Worm (Caenorhabditis elegans) whole organism, young adult: ENCODE data around the gene plpp-1.3.

Experiments
- B0035.1 ChIP-seq: sonication (generic microtip); optimal IDR thresholded peaks from 2 replicates; lab custom pipeline; 2016; ENCODE audit warnings: missing genetic modification characterization, mild to moderate bottlenecking, missing compliant biosample characterization, missing genotype, missing genetic modification reagents
- C17E4.6 ChIP-seq: fragments of 200-800 bp; sonication (Bioruptor generic); IDR thresholded peaks from 2 replicates; pipeline ENCODE4 v1.3.6; 2022; ENCODE audit warnings: missing genetic modification reagents, missing genetic modification characterization, missing compliant biosample characterization
- F37B4.10 ChIP-seq: fragments of 200-800 bp; sonication (Bioruptor generic); IDR thresholded peaks from 2 replicates; pipeline ENCODE4 v1.3.6; 2022; ENCODE audit warnings: missing genetic modification characterization, missing compliant biosample characterization
- F57C9.4 ChIP-seq: sonication (generic microtip); optimal IDR thresholded peaks from 2 replicates; lab custom pipeline; 2017; ENCODE audit warnings: mild to moderate bottlenecking, missing genetic modification characterization, missing compliant biosample characterization
- T26A5.8 ChIP-seq: sonication (generic microtip); optimal IDR thresholded peaks from 2 replicates; lab custom pipeline; 2016; ENCODE audit warnings: missing genetic modification characterization, missing compliant biosample characterization
- Y56A3A.18 ChIP-seq: fragments of 200-800 bp; sonication (Bioruptor generic); IDR thresholded peaks from 2 replicates; pipeline ENCODE4 v1.3.6; 2022; ENCODE audit warnings: missing genetic modification reagents, missing genetic modification characterization, missing compliant biosample characterization
- ama-1 ChIP-seq, 3 experiments: fragments of 150-350 bp in 1 of 3; sonication (generic microtip) in 2 of 3; optimal IDR thresholded peaks; 2 replicates each; lab custom pipeline; 2014 to 2018; ENCODE audit warnings: missing biosample characterization in 2 of 3, missing genetic modification characterization in 2 of 3, missing genetic modification reagents in 2 of 3
- aptf-2 ChIP-seq: fragments of 200-800 bp; sonication (Bioruptor generic); conservative IDR thresholded peaks from 2 replicates; pipeline ENCODE4 v1.3.6; 2022; ENCODE audit warnings: missing genetic modification reagents, missing genetic modification characterization, missing compliant biosample characterization
- athp-1 ChIP-seq: sonication (generic microtip); optimal IDR thresholded peaks from 2 replicates; lab custom pipeline; 2017; ENCODE audit warnings: mild to moderate bottlenecking, missing genetic modification characterization, missing compliant biosample characterization
- ceh-100 ChIP-seq: fragments of 200-800 bp; sonication (Bioruptor generic); IDR thresholded peaks from 2 replicates; pipeline ENCODE4 v1.3.6; 2022; ENCODE audit warnings: missing genetic modification reagents, missing genetic modification characterization, missing compliant biosample characterization
- ceh-58 ChIP-seq: fragments of 200-800 bp; sonication (Bioruptor generic); IDR thresholded peaks from 2 replicates; pipeline ENCODE4 v1.3.6; 2022; ENCODE audit warnings: missing genetic modification characterization, missing compliant biosample characterization
- mxl-1 ChIP-seq: sonication (generic microtip); optimal IDR thresholded peaks from 2 replicates; lab custom pipeline; 2016; ENCODE audit warnings: missing genetic modification characterization, missing compliant biosample characterization
- nhr-27 ChIP-seq: fragments of 200-800 bp; sonication (Bioruptor generic); optimal IDR thresholded peaks from 2 replicates; lab custom pipeline; 2018; ENCODE audit warnings: mild to moderate bottlenecking, missing genetic modification characterization, moderate library complexity, missing compliant biosample characterization
- pbrm-1 ChIP-seq: fragments of 200-800 bp; sonication (Bioruptor generic); IDR thresholded peaks from 2 replicates; pipeline ENCODE4 v1.3.6; 2022; ENCODE audit warnings: missing genetic modification reagents, missing genetic modification characterization, missing compliant biosample characterization
- pha-4 ChIP-seq: fragments of 150-350 bp; sonication (generic microtip); optimal IDR thresholded peaks from 2 replicates; lab custom pipeline; 2014; ENCODE audit warnings: missing biosample characterization, missing genetic modification reagents, missing genetic modification characterization
- rec-8 ChIP-seq, 2 experiments: sonication (generic microtip); optimal IDR thresholded peaks; 2 replicates each; lab custom pipeline; 2016; ENCODE audit warnings: mild to moderate bottlenecking in 2 of 2, missing genetic modification characterization in 2 of 2, missing genetic modification reagents in 2 of 2, missing genotype in 2 of 2, missing biosample characterization in 1 of 2, missing compliant biosample characterization in 1 of 2, moderate library complexity in 1 of 2
- sea-2 ChIP-seq: fragments of 200-800 bp; sonication (Bioruptor generic); IDR thresholded peaks from 2 replicates; pipeline ENCODE4 v1.3.6; 2022; ENCODE audit warnings: missing genetic modification characterization, missing compliant biosample characterization
- snpc-1.1 ChIP-seq: sonication (generic microtip); optimal IDR thresholded peaks from 2 replicates; lab custom pipeline; 2017; ENCODE audit warnings: missing genetic modification characterization, mild to moderate bottlenecking, missing compliant biosample characterization, antibody characterized with exemption, moderate library complexity, missing genotype, missing genetic modification reagents; ENCODE audit not compliant: insufficient read depth
- somi-1 ChIP-seq: fragments of 200-800 bp; sonication (Bioruptor generic); optimal IDR thresholded peaks from 2 replicates; lab custom pipeline; 2018; ENCODE audit warnings: mild to moderate bottlenecking, missing genetic modification characterization, missing compliant biosample characterization
- ztf-28 ChIP-seq: fragments of 200-800 bp; sonication (Bioruptor generic); IDR thresholded peaks from 2 replicates; pipeline ENCODE4 v1.3.6; 2022; ENCODE audit warnings: missing genetic modification reagents, missing genetic modification characterization, missing compliant biosample characterization

Gene plpp-1.3

DNA sequence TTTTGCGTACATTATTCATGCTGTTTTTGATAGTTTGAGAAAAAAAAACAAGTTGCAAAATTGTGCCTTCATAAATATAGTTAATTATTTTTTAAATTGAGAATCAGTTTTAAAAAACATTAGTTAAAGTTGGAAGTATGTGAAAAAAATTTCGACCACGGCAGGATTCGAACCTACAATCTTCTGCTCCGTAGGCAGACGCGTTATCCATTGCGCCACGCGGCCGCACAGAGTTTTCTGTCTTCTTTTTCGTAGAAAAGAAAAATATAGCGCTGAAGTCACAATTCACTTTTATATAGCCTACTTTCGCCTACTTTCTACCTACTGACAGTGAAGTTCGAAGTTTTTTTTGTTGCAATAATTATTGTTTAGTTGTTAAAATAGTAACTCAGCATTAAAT is 36.7 kb downstream of the plpp-1.3 start (continued):
- no peak for TF ChIP-seq F37B4.10 (GFP tag; lab: Robert Waterston, UW)
- TF ChIP-seq Y56A3A.18: no peak
- no peak for TF ChIP-seq aptf-2 (GFP tag; lab: Robert Waterston, UW)
- TF ChIP-seq B0035.1 (tag; lab: Kevin White, UChicago): peak; percentile 4
- no peak for TF ChIP-seq ztf-28 (GFP tag; lab: Robert Waterston, UW)
- peak; percentile 52 for TF ChIP-seq mxl-1 (tag; lab: Kevin White, UChicago)
- peak; percentile 41 to 57 for TF ChIP-seq rec-8 (tag; optimal IDR thresholded peaks at IDR 0.05; lab: Kevin White, UChicago)

DNA sequence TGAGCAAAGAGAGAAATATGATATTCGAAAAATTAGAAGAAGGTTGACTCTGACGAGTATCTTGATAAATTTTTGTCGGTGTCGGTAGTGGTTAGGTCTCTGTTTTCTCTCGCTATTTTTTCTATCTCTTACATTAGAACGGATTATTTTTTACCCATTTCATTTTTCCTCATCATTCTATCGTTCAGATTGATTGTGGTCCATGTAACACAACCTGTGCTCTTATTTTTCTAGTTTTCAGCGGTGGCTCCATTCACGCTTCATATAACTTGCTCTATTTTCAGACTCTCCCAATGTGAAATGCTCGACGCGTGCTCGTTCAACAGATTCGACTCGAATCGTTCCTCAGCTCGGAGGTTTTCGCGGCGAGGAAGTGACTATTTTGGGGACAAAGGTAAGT is 38.9 kb downstream of the plpp-1.3 start, which contains the start of gene egl-36:
TSS of gene egl-36 (plus strand) at position 301 of the 400 bp plus-strand sequence.
- TF ChIP-seq ceh-58 (GFP tag; lab: Robert Waterston, UW): no peak
- TF ChIP-seq T26A5.8 (tag; lab: Kevin White, UChicago): no peak
- no peak for TF ChIP-seq C17E4.6 (GFP tag; lab: Robert Waterston, UW)
- TF ChIP-seq athp-1 (tag; lab: Kevin White, UChicago): no peak
- no peak for TF ChIP-seq rec-8 (tag; optimal IDR thresholded peaks at IDR 0.05; lab: Kevin White, UChicago)
- no peak for TF ChIP-seq ama-1 (optimal IDR thresholded peaks at IDR 0.05; lab: Kevin White, UChicago)
- TF ChIP-seq ama-1 (GFP tag; optimal IDR thresholded peaks at IDR 0.05; lab: Kevin White, UChicago): no peak
- TF ChIP-seq pha-4 (tag; lab: Kevin White, UChicago): no peak
- no peak for TF ChIP-seq pbrm-1 (GFP tag; lab: Robert Waterston, UW)
- TF ChIP-seq F57C9.4 (tag; lab: Kevin White, UChicago): no peak
- no peak for TF ChIP-seq ceh-100 (GFP tag; lab: Robert Waterston, UW)
- TF ChIP-seq snpc-1.1 (tag; lab: Kevin White, UChicago): no peak
- no peak for TF ChIP-seq B0035.1 (tag; lab: Kevin White, UChicago)

DNA sequence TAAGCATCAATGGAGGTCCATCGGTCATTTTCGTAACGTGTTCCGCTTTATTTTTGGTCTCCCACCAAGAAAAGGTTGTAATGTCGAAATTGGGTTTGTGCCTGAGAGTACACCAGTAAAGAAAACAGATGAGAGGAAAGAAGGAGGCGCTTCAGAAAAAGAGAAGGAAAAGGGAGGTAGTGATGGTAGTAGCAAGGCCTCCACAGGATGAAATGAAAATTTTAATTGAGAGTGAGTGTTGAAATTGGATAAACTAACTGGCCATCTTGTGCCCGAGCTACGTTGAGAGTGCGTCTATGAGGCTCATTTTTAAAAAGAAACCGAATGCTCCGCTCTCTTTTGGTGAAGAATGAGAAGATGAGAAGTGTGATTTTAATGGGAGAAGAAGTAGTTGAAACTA is 51.3 kb downstream of the plpp-1.3 start, which contains the start of gene R07A4.2:
TSS of gene R07A4.2 (minus strand) at position 101 of the 400 bp plus-strand sequence.
- TF ChIP-seq sea-2 (GFP tag; lab: Robert Waterston, UW) (no peak), nhr-27 (tag; lab: Kevin White, UChicago) (no peak), somi-1 (GFP tag; lab: Kevin White, UChicago) (no peak)
